Worm (Caenorhabditis elegans) whole organism, L2 larva: ENCODE data around the gene D2062.1.
A peak's percentile ranks its signal among the peaks of the same experiment; 100 is the strongest.

Source experiments
- C34F6.9 ChIP-seq: fragments of 150-350 bp; optimal IDR thresholded peaks from 2 replicates; lab custom pipeline; 2014; ENCODE audit warnings: missing biosample characterization, missing genetic modification characterization
- F13H6.1 ChIP-seq: sonication (generic microtip); optimal IDR thresholded peaks from 2 replicates; lab custom pipeline; 2016; ENCODE audit warnings: missing genetic modification characterization, missing compliant biosample characterization
- ZK546.5 ChIP-seq: sonication (generic microtip); optimal IDR thresholded peaks from 2 replicates; lab custom pipeline; 2017; ENCODE audit warnings: missing biosample characterization, missing genetic modification characterization
- alr-1 ChIP-seq: fragments of 150-350 bp; optimal IDR thresholded peaks from 2 replicates; lab custom pipeline; 2014; ENCODE audit warnings: missing biosample characterization, missing genetic modification characterization
- aly-2 ChIP-seq: fragments of 150-350 bp; optimal IDR thresholded peaks from 2 replicates; lab custom pipeline; 2014; ENCODE audit warnings: missing biosample characterization, missing genetic modification characterization
- ama-1 ChIP-seq: fragments of 150-350 bp; optimal IDR thresholded peaks from 2 replicates; lab custom pipeline; 2018; ENCODE audit warnings: inconsistent platforms
- blmp-1 ChIP-seq: sonication (generic microtip); optimal IDR thresholded peaks from 2 replicates; lab custom pipeline; 2017; ENCODE audit warnings: missing genetic modification characterization, mild to moderate bottlenecking, missing compliant biosample characterization, antibody characterized with exemption, moderate library complexity; ENCODE audit not compliant: insufficient read depth
- ceh-82 ChIP-seq: fragments of 150-350 bp; optimal IDR thresholded peaks from 2 replicates; lab custom pipeline; 2014; ENCODE audit warnings: missing biosample characterization, missing genetic modification characterization
- crh-2 ChIP-seq: sonication (generic microtip); optimal IDR thresholded peaks from 2 replicates; lab custom pipeline; 2017; ENCODE audit warnings: missing biosample characterization, missing genetic modification characterization
- dmd-4 ChIP-seq: sonication (generic microtip); optimal IDR thresholded peaks from 2 replicates; lab custom pipeline; 2017; ENCODE audit warnings: missing biosample characterization, missing genetic modification characterization
- elt-1 ChIP-seq: fragments of 150-350 bp; optimal IDR thresholded peaks from 2 replicates; lab custom pipeline; 2014; ENCODE audit warnings: missing biosample characterization, missing genetic modification characterization
- elt-3 ChIP-seq: sonication (generic microtip); optimal IDR thresholded peaks from 2 replicates; lab custom pipeline; 2017; ENCODE audit warnings: missing biosample characterization, missing genetic modification characterization
- fos-1 ChIP-seq: fragments of 150-350 bp; optimal IDR thresholded peaks from 2 replicates; lab custom pipeline; 2014; ENCODE audit warnings: missing biosample characterization, missing genetic modification characterization
- gmeb-1 ChIP-seq: fragments of 150-350 bp; optimal IDR thresholded peaks from 2 replicates; lab custom pipeline; 2014; ENCODE audit warnings: missing biosample characterization, missing genetic modification characterization
- lin-11 ChIP-seq: fragments of 150-350 bp; sonication (generic microtip); optimal IDR thresholded peaks from 2 replicates; lab custom pipeline; 2014; ENCODE audit warnings: missing biosample characterization, missing genetic modification characterization, inconsistent platforms, mixed read lengths
- lin-13 ChIP-seq: fragments of 150-350 bp; optimal IDR thresholded peaks from 2 replicates; lab custom pipeline; 2014; ENCODE audit warnings: missing biosample characterization, missing genetic modification reagents, missing genetic modification characterization
- lin-39 ChIP-seq: fragments of 150-350 bp; optimal IDR thresholded peaks from 2 replicates; lab custom pipeline; 2014; ENCODE audit warnings: missing biosample characterization, missing genetic modification reagents, missing genetic modification characterization
- lsy-2 ChIP-seq, 2 experiments: fragments of 150-350 bp in 1 of 2; sonication (generic microtip) in 1 of 2; optimal IDR thresholded peaks; 2 replicates each; lab custom pipeline; 2014 to 2017; ENCODE audit warnings: missing biosample characterization in 2 of 2, missing genetic modification characterization in 2 of 2
- mab-5 ChIP-seq: fragments of 150-350 bp; optimal IDR thresholded peaks from 2 replicates; lab custom pipeline; 2014; ENCODE audit warnings: missing biosample characterization, missing genetic modification characterization
- mbf-1 ChIP-seq: sonication (generic microtip); optimal IDR thresholded peaks from 2 replicates; lab custom pipeline; 2017; ENCODE audit warnings: missing biosample characterization, missing genetic modification characterization
- mdl-1 ChIP-seq, 2 experiments: fragments of 150-350 bp in 1 of 2; sonication (generic microtip) in 1 of 2; optimal IDR thresholded peaks; 2 replicates each; lab custom pipeline; 2017; ENCODE audit warnings: missing biosample characterization in 2 of 2, missing genetic modification characterization in 2 of 2
- nhr-11 ChIP-seq: fragments of 150-350 bp; optimal IDR thresholded peaks from 2 replicates; lab custom pipeline; 2014; ENCODE audit warnings: missing biosample characterization, missing genetic modification characterization
- nhr-12 ChIP-seq: fragments of 150-350 bp; optimal IDR thresholded peaks from 2 replicates; lab custom pipeline; 2014; ENCODE audit warnings: missing biosample characterization, missing genetic modification characterization
- nhr-129 ChIP-seq: fragments of 150-350 bp; optimal IDR thresholded peaks from 2 replicates; lab custom pipeline; 2014; ENCODE audit warnings: missing biosample characterization, missing genetic modification characterization
- nhr-21 ChIP-seq: fragments of 150-350 bp; optimal IDR thresholded peaks from 2 replicates; lab custom pipeline; 2014; ENCODE audit warnings: missing biosample characterization, missing genetic modification characterization
- nhr-237 ChIP-seq: fragments of 150-350 bp; optimal IDR thresholded peaks from 2 replicates; lab custom pipeline; 2014; ENCODE audit warnings: missing biosample characterization, missing genetic modification characterization
- nhr-25 ChIP-seq: fragments of 150-350 bp; sonication (generic microtip); optimal IDR thresholded peaks from 3 replicates; lab custom pipeline; 2014; ENCODE audit warnings: missing biosample characterization, missing genetic modification characterization
- nhr-6 ChIP-seq: fragments of 150-350 bp; optimal IDR thresholded peaks from 2 replicates; lab custom pipeline; 2014; ENCODE audit warnings: missing biosample characterization, missing genetic modification characterization
- nhr-77 ChIP-seq: fragments of 150-350 bp; optimal IDR thresholded peaks from 2 replicates; lab custom pipeline; 2014; ENCODE audit warnings: missing biosample characterization, missing genetic modification characterization
- peb-1 ChIP-seq: fragments of 150-350 bp; optimal IDR thresholded peaks from 2 replicates; lab custom pipeline; 2014; ENCODE audit warnings: missing biosample characterization, missing genetic modification characterization
- skn-1 ChIP-seq: sonication (generic microtip); optimal IDR thresholded peaks from 2 replicates; lab custom pipeline; 2017; ENCODE audit warnings: missing biosample characterization, missing genetic modification characterization
- sma-3 ChIP-seq: sonication (generic microtip); optimal IDR thresholded peaks from 2 replicates; lab custom pipeline; 2016; ENCODE audit warnings: missing genetic modification reagents, missing genetic modification characterization, missing compliant biosample characterization
- snpc-4 ChIP-seq: fragments of 150-350 bp; optimal IDR thresholded peaks from 2 replicates; lab custom pipeline; 2014; ENCODE audit warnings: missing biosample characterization, missing genetic modification characterization
- unc-39 ChIP-seq: fragments of 150-350 bp; optimal IDR thresholded peaks from 2 replicates; lab custom pipeline; 2014; ENCODE audit warnings: missing biosample characterization, missing genetic modification characterization
- unc-55 ChIP-seq: fragments of 150-350 bp; sonication (generic microtip); optimal IDR thresholded peaks from 3 replicates; lab custom pipeline; 2014; ENCODE audit warnings: missing biosample characterization, missing genetic modification reagents, missing genetic modification characterization
- unc-62 ChIP-seq: fragments of 150-350 bp; optimal IDR thresholded peaks from 2 replicates; lab custom pipeline; 2014; ENCODE audit warnings: missing biosample characterization, missing genetic modification reagents, missing genetic modification characterization
- zag-1 ChIP-seq: fragments of 150-350 bp; optimal IDR thresholded peaks from 2 replicates; lab custom pipeline; 2014; ENCODE audit warnings: missing biosample characterization, missing genetic modification characterization
- ztf-1 ChIP-seq: fragments of 200-800 bp; sonication (Bioruptor generic); conservative IDR thresholded peaks from 2 replicates; pipeline ENCODE4 v1.3.6; 2022; ENCODE audit warnings: missing genetic modification characterization, missing compliant biosample characterization

D2062.1 gene

ce11 chrII:2628401-2628800 lies 2.9 kb upstream of the D2062.1 start:
- TF ChIP-seq ceh-82 (tag; lab: Kevin White, UChicago) (no peak), lin-39 (tag; lab: Kevin White, UChicago) (no peak), nhr-25 (tag; lab: Kevin White, UChicago) (no peak), nhr-11 (tag; lab: Kevin White, UChicago) (no peak), mbf-1 (tag; lab: Kevin White, UChicago) (no peak), elt-1 (tag; lab: Kevin White, UChicago) (no peak), F13H6.1 (no peak), zag-1 (no peak), nhr-237 (tag; lab: Kevin White, UChicago) (no peak), skn-1 (tag; lab: Kevin White, UChicago) (no peak), sma-3 (GFP tag; lab: Kevin White, UChicago) (no peak), lin-13 (GFP tag; lab: Kevin White, UChicago) (no peak), aly-2 (tag; lab: Kevin White, UChicago) (no peak), nhr-6 (tag; lab: Kevin White, UChicago) (no peak), ztf-1 (GFP tag; lab: Robert Waterston, UW) (no peak), nhr-12 (no peak), lsy-2 (tag; optimal IDR thresholded peaks at IDR 0.05; lab: Kevin White, UChicago) (no peak), nhr-77 (tag; lab: Kevin White, UChicago) (no peak), lin-11 (no peak), blmp-1 (tag; lab: Kevin White, UChicago) (no peak)
- TF ChIP-seq, all 48 proteins: peak for 0

ce11 chrII:2629270-2629669 lies 2.0 kb upstream of the D2062.1 start, which contains the start of gene sri-37:
Gene sri-37, plus strand, starts transcription at chrII:2629570.
- TF ChIP-seq C34F6.9 (tag; lab: Kevin White, UChicago) (no peak), unc-39 (tag; lab: Kevin White, UChicago) (no peak), mdl-1 (tag; optimal IDR thresholded peaks at IDR 0.05; lab: Kevin White, UChicago) (no peak), ZK546.5 (no peak), nhr-129 (tag; lab: Kevin White, UChicago) (no peak), elt-1 (tag; lab: Kevin White, UChicago) (no peak), ama-1 (lab: Kevin White, UChicago) (no peak), lin-39 (tag; lab: Kevin White, UChicago) (no peak), skn-1 (tag; lab: Kevin White, UChicago) (no peak), mbf-1 (tag; lab: Kevin White, UChicago) (no peak), blmp-1 (tag; lab: Kevin White, UChicago) (no peak), alr-1 (no peak), aly-2 (tag; lab: Kevin White, UChicago) (no peak), snpc-4 (tag; lab: Kevin White, UChicago) (no peak), nhr-237 (tag; lab: Kevin White, UChicago) (no peak), unc-62 (GFP tag; lab: Kevin White, UChicago) (no peak)

- TF ChIP-seq nhr-12, result no peak
- no peak for TF ChIP-seq ZK546.5
- TF ChIP-seq unc-39 (tag; lab: Kevin White, UChicago), result no peak
- TF ChIP-seq sma-3 (GFP tag; lab: Kevin White, UChicago), result no peak
- TF ChIP-seq peb-1 (tag; lab: Kevin White, UChicago), result no peak
- no peak for TF ChIP-seq unc-62 (GFP tag; lab: Kevin White, UChicago)
- TF ChIP-seq lin-11, result no peak
- TF ChIP-seq nhr-21 (tag; lab: Kevin White, UChicago), result no peak
- no peak for TF ChIP-seq fos-1 (tag; lab: Kevin White, UChicago)
- TF ChIP-seq skn-1 (tag; lab: Kevin White, UChicago), result no peak
- TF ChIP-seq snpc-4 (tag; lab: Kevin White, UChicago), result no peak
- TF ChIP-seq dmd-4 (tag; lab: Kevin White, UChicago), result no peak
- TF ChIP-seq elt-3, result no peak
- TF ChIP-seq nhr-77 (tag; lab: Kevin White, UChicago), result no peak
- no peak for TF ChIP-seq mbf-1 (tag; lab: Kevin White, UChicago)
- TF ChIP-seq nhr-25 (tag; lab: Kevin White, UChicago), result no peak
- TF ChIP-seq, all 48 proteins: peak for 0
These were observed 6.1 kb downstream of the D2062.1 start, which contains the start of gene F22E5.21 for ce11 chrII:2637359-2637758. Gene F22E5.21, minus strand, starts transcription at chrII:2637459.

- TF ChIP-seq unc-55 (GFP tag; lab: Kevin White, UChicago) (peak; percentile 61), unc-39 (tag; lab: Kevin White, UChicago) (no peak), mbf-1 (tag; lab: Kevin White, UChicago) (no peak), lin-13 (GFP tag; lab: Kevin White, UChicago) (no peak), blmp-1 (tag; lab: Kevin White, UChicago) (no peak), nhr-12 (no peak), crh-2 (tag; lab: Kevin White, UChicago) (no peak), mab-5 (tag; lab: Kevin White, UChicago) (no peak), gmeb-1 (peak; percentile 91), peb-1 (tag; lab: Kevin White, UChicago) (no peak), C34F6.9 (tag; lab: Kevin White, UChicago) (peak; percentile 26)
These were observed 6.8 kb downstream of the D2062.1 start, which contains the start of gene F22E5.9 for ce11 chrII:2638062-2638461. Gene F22E5.9, plus strand, starts transcription at chrII:2638388.
